Fruit fly (Drosophila melanogaster) whole organism, embryonic: ENCODE data around the gene chic.

ENCODE experiments used
- Atf6 ChIP-seq: fragments of 200-800 bp; sonication (Bioruptor generic); IDR thresholded peaks from 2 replicates; pipeline ENCODE4 v1.3.6; 2022; ENCODE audit warnings: missing biosample characterization, missing genetic modification characterization
- CG10366 ChIP-seq: fragments of 200-800 bp; sonication (Bioruptor generic); IDR thresholded peaks from 2 replicates; pipeline ENCODE4 v1.3.6; 2022; ENCODE audit warnings: missing biosample characterization, missing genetic modification characterization
- CG10543 ChIP-seq: fragments of 200-800 bp; sonication (Bioruptor generic); optimal IDR thresholded peaks from 3 replicates; lab custom pipeline; 2017; ENCODE audit warnings: missing biosample characterization, mild to moderate bottlenecking, missing genetic modification characterization, moderate library complexity
- CG11398 ChIP-seq: fragments of 200-800 bp; sonication (Bioruptor generic); optimal IDR thresholded peaks from 2 replicates; lab custom pipeline; 2016; ENCODE audit warnings: missing biosample characterization, missing genetic modification characterization
- CG1233 ChIP-seq: fragments of 200-800 bp; sonication (Bioruptor generic); optimal IDR thresholded peaks from 4 replicates; lab custom pipeline; 2018; ENCODE audit warnings: missing biosample characterization, mild to moderate bottlenecking, missing genetic modification characterization
- CG14710 ChIP-seq: fragments of 200-800 bp; sonication (Bioruptor generic); optimal IDR thresholded peaks from 3 replicates; lab custom pipeline; 2019; ENCODE audit warnings: missing biosample characterization, mild to moderate bottlenecking, missing genetic modification characterization, moderate library complexity
- CG15073 ChIP-seq: fragments of 200-800 bp; sonication (Bioruptor generic); optimal IDR thresholded peaks from 2 replicates; lab custom pipeline; 2016; ENCODE audit warnings: missing biosample characterization, missing genetic modification characterization
- CG16815 ChIP-seq: fragments of 200-800 bp; sonication (Bioruptor generic); optimal IDR thresholded peaks from 3 replicates; lab custom pipeline; 2017; ENCODE audit warnings: missing biosample characterization, mild to moderate bottlenecking, missing genetic modification characterization
- CG1832 ChIP-seq: fragments of 200-800 bp; sonication (Bioruptor generic); optimal IDR thresholded peaks from 2 replicates; lab custom pipeline; 2017; ENCODE audit warnings: missing biosample characterization, mild to moderate bottlenecking, missing genetic modification characterization, inconsistent platforms
- CG2199 ChIP-seq: fragments of 200-800 bp; sonication (Bioruptor generic); IDR thresholded peaks from 3 replicates; pipeline ENCODE4 v1.3.6; 2022; ENCODE audit warnings: missing biosample characterization, missing genetic modification characterization
- CG32767 ChIP-seq: fragments of 200-800 bp; sonication (Bioruptor generic); IDR thresholded peaks from 2 replicates; pipeline ENCODE4 v1.3.6; 2022; ENCODE audit warnings: missing biosample characterization, missing genetic modification characterization
- CG42726 ChIP-seq: fragments of 200-800 bp; sonication (Bioruptor generic); IDR thresholded peaks from 2 replicates; pipeline ENCODE4 v1.3.6; 2022; ENCODE audit warnings: missing biosample characterization, missing genetic modification characterization; ENCODE audit not compliant: partially characterized antibody
- CG4328 ChIP-seq: fragments of 200-800 bp; sonication (Bioruptor generic); optimal IDR thresholded peaks from 3 replicates; lab custom pipeline; 2017; ENCODE audit warnings: missing biosample characterization, missing genetic modification reagents, missing genetic modification characterization
- CG7357 ChIP-seq: fragments of 200-800 bp; sonication (Bioruptor generic); IDR thresholded peaks from 3 replicates; pipeline ENCODE4 v1.3.6; 2022; ENCODE audit warnings: missing biosample characterization, missing genetic modification characterization
- CG7987 ChIP-seq: fragments of 200-800 bp; sonication (Bioruptor generic); optimal IDR thresholded peaks from 2 replicates; lab custom pipeline; 2018; ENCODE audit warnings: missing biosample characterization, mild to moderate bottlenecking, missing genetic modification characterization, moderate library complexity
- Chrac-16 ChIP-seq: fragments of 200-800 bp; sonication (Bioruptor generic); optimal IDR thresholded peaks from 3 replicates; lab custom pipeline; 2016; ENCODE audit warnings: missing biosample characterization, missing genetic modification characterization
- D19A ChIP-seq: fragments of 200-800 bp; optimal IDR thresholded peaks from 3 replicates; lab custom pipeline; 2019; ENCODE audit warnings: missing biosample characterization, mild to moderate bottlenecking, missing genetic modification characterization, moderate library complexity
- Dbx ChIP-seq: fragments of 200-800 bp; sonication (Bioruptor generic); IDR thresholded peaks from 3 replicates; pipeline ENCODE4 v1.3.6; 2022; ENCODE audit warnings: missing biosample characterization, missing genetic modification characterization
- Ets65A ChIP-seq: fragments of 200-800 bp; sonication (Bioruptor generic); peaks from one replicate; lab custom pipeline; 2016; ENCODE audit warnings: missing biosample characterization, missing genetic modification characterization
- GATAe ChIP-seq: fragments of 200-800 bp; sonication (Bioruptor generic); conservative IDR thresholded peaks from 2 replicates; pipeline ENCODE4 v1.3.6; 2022; ENCODE audit warnings: missing biosample characterization, missing genetic modification characterization
- H2.0 ChIP-seq: fragments of 200-800 bp; sonication (Bioruptor generic); IDR thresholded peaks from 2 replicates; pipeline ENCODE4 v1.3.6; 2022; ENCODE audit warnings: missing biosample characterization, missing genetic modification characterization
- NC2β ChIP-seq: fragments of 200-800 bp; sonication (Bioruptor generic); optimal IDR thresholded peaks from 2 replicates; lab custom pipeline; 2016; ENCODE audit warnings: missing biosample characterization, missing genetic modification characterization
- Opbp ChIP-seq: fragments of 200-800 bp; sonication (Bioruptor generic); IDR thresholded peaks from 3 replicates; pipeline ENCODE4 v1.3.6; 2022; ENCODE audit warnings: missing biosample characterization, missing genetic modification characterization; ENCODE audit not compliant: partially characterized antibody
- Optix ChIP-seq: fragments of 200-800 bp; sonication (Bioruptor generic); IDR thresholded peaks from 3 replicates; pipeline ENCODE4 v1.3.6; 2022; ENCODE audit warnings: missing biosample characterization, missing genetic modification characterization
- Pdp1 ChIP-seq, 2 experiments: fragments of 200-800 bp; sonication (Bioruptor generic); optimal IDR thresholded peaks; 3 replicates each; lab custom pipeline; 2016; ENCODE audit warnings: missing biosample characterization in 2 of 2, missing genetic modification characterization in 2 of 2, mild to moderate bottlenecking in 1 of 2, moderate library complexity in 1 of 2
- Rfx ChIP-seq: fragments of 200-800 bp; sonication (Bioruptor generic); IDR thresholded peaks from 2 replicates; pipeline ENCODE4 v1.3.6; 2022; ENCODE audit warnings: missing biosample characterization, missing genetic modification characterization
- Side ChIP-seq: fragments of 200-800 bp; sonication (Bioruptor generic); optimal IDR thresholded peaks from 2 replicates; lab custom pipeline; 2016; ENCODE audit warnings: missing biosample characterization, missing genetic modification characterization
- ara ChIP-seq: fragments of 200-800 bp; sonication (Bioruptor generic); IDR thresholded peaks from 2 replicates; pipeline ENCODE4 v1.3.6; 2022; ENCODE audit warnings: missing biosample characterization, missing genetic modification characterization
- cas ChIP-seq: fragments of 200-800 bp; sonication (Bioruptor generic); IDR thresholded peaks from 2 replicates; pipeline ENCODE4 v1.3.6; 2022; ENCODE audit warnings: missing biosample characterization, missing genetic modification characterization
- chinmo ChIP-seq: fragments of 200-800 bp; sonication (Bioruptor generic); IDR thresholded peaks from 4 replicates; pipeline ENCODE4 v1.3.6; 2022; ENCODE audit warnings: missing biosample characterization, missing genetic modification characterization; ENCODE audit not compliant: partially characterized antibody
- ci ChIP-seq: fragments of 200-800 bp; sonication (Bioruptor generic); IDR thresholded peaks from 3 replicates; pipeline ENCODE4 v1.3.6; 2022; ENCODE audit warnings: missing biosample characterization, missing genetic modification characterization
- croc ChIP-seq: fragments of 200-800 bp; sonication (Bioruptor generic); conservative IDR thresholded peaks from 3 replicates; pipeline ENCODE4 v1.3.6; 2022; ENCODE audit warnings: missing biosample characterization, missing genetic modification characterization
- cwo ChIP-seq: fragments of 200-800 bp; sonication (Bioruptor generic); optimal IDR thresholded peaks from 3 replicates; lab custom pipeline; 2017; ENCODE audit warnings: missing biosample characterization, missing genetic modification characterization, mild to moderate bottlenecking, moderate library complexity, missing genetic modification reagents
- dpn ChIP-seq, 2 experiments: fragments of 200-800 bp; sonication (Bioruptor generic); optimal IDR thresholded peaks; 3 replicates each; lab custom pipeline; 2016; ENCODE audit warnings: missing biosample characterization in 2 of 2, missing genetic modification characterization in 2 of 2
- ems ChIP-seq: fragments of 200-800 bp; sonication (Bioruptor generic); optimal IDR thresholded peaks from 3 replicates; lab custom pipeline; 2016; ENCODE audit warnings: missing biosample characterization, missing genetic modification characterization
- exex ChIP-seq: fragments of 200-800 bp; sonication (Bioruptor generic); optimal IDR thresholded peaks from 4 replicates; lab custom pipeline; 2018; ENCODE audit warnings: missing biosample characterization, mild to moderate bottlenecking, missing genetic modification characterization, moderate library complexity
- fd3F ChIP-seq: fragments of 200-800 bp; sonication (Bioruptor generic); optimal IDR thresholded peaks from 2 replicates; lab custom pipeline; 2018; ENCODE audit warnings: missing biosample characterization, mild to moderate bottlenecking, missing genetic modification characterization, moderate library complexity
- ftz-f1 ChIP-seq: fragments of 200-800 bp; sonication (Bioruptor generic); optimal IDR thresholded peaks from 2 replicates; lab custom pipeline; 2016; ENCODE audit warnings: missing biosample characterization, missing genetic modification characterization
- grn ChIP-seq: fragments of 200-800 bp; sonication (Bioruptor generic); optimal IDR thresholded peaks from 3 replicates; lab custom pipeline; 2017; ENCODE audit warnings: missing biosample characterization, missing genetic modification characterization
- ham ChIP-seq: fragments of 200-800 bp; sonication (Bioruptor generic); IDR thresholded peaks from 2 replicates; pipeline ENCODE4 v1.3.6; 2022; ENCODE audit warnings: missing biosample characterization, missing genetic modification characterization
- inv ChIP-seq: fragments of 200-800 bp; sonication (Bioruptor generic); IDR thresholded peaks from 2 replicates; pipeline ENCODE4 v1.3.6; 2022; ENCODE audit warnings: missing biosample characterization, missing genetic modification characterization; ENCODE audit not compliant: partially characterized antibody
- maf-S ChIP-seq: fragments of 200-800 bp; sonication (Bioruptor generic); optimal IDR thresholded peaks from 2 replicates; lab custom pipeline; 2016; ENCODE audit warnings: missing biosample characterization, missing genetic modification characterization
- mirr ChIP-seq: fragments of 200-800 bp; sonication (Bioruptor generic); optimal IDR thresholded peaks from 3 replicates; lab custom pipeline; 2018; ENCODE audit warnings: missing biosample characterization, mild to moderate bottlenecking, missing genetic modification characterization
- peb ChIP-seq: fragments of 200-800 bp; sonication (Bioruptor generic); IDR thresholded peaks from 2 replicates; pipeline ENCODE4 v1.3.6; 2022; ENCODE audit warnings: missing biosample characterization, missing genetic modification characterization
- sens-2 ChIP-seq: fragments of 200-800 bp; sonication (Bioruptor generic); IDR thresholded peaks from 2 replicates; pipeline ENCODE4 v1.3.6; 2022; ENCODE audit warnings: missing biosample characterization, missing genetic modification characterization
- sr ChIP-seq: fragments of 200-800 bp; sonication (Bioruptor generic); IDR thresholded peaks from 3 replicates; pipeline ENCODE4 v1.3.6; 2022; ENCODE audit warnings: missing biosample characterization, missing genetic modification characterization
- sug ChIP-seq: fragments of 200-800 bp; optimal IDR thresholded peaks from 2 replicates; lab custom pipeline; 2019; ENCODE audit warnings: missing biosample characterization, mild to moderate bottlenecking, missing genetic modification characterization, moderate library complexity
- tap ChIP-seq: fragments of 200-800 bp; optimal IDR thresholded peaks from 3 replicates; lab custom pipeline; 2019; ENCODE audit warnings: missing biosample characterization, mild to moderate bottlenecking, missing genetic modification characterization, moderate library complexity
- usp ChIP-seq: fragments of >200 bp; optimal IDR thresholded peaks from 2 replicates; lab custom pipeline; 2017; ENCODE audit warnings: missing biosample characterization, missing genetic modification characterization

Gene chic

dm6 chr2L:5988115-5989092 is 7.6 kb upstream of the chic start:
- TF ChIP-seq CG7987 (no peak), Rfx (GFP tag; lab: Robert Waterston, UW) (no peak), fd3F (GFP tag; lab: Kevin White, UChicago) (no peak), inv (GFP tag; lab: Robert Waterston, UW) (no peak), cwo (GFP tag; lab: Kevin White, UChicago) (no peak), maf-S (GFP tag; lab: Kevin White, UChicago) (no peak), CG10543 (GFP tag; lab: Kevin White, UChicago) (no peak), Chrac-16 (GFP tag; lab: Kevin White, UChicago) (no peak), Ets65A (GFP tag; lab: Kevin White, UChicago) (peak; percentile 61), ftz-f1 (GFP tag; lab: Kevin White, UChicago) (no peak), CG7357 (no peak), Opbp (no peak), CG2199 (GFP tag; lab: Robert Waterston, UW) (peak; percentile 77; the same call in 1 of the 3 replicates), ems (GFP tag; lab: Kevin White, UChicago) (no peak), NC2β (no peak), peb (no peak), CG11398 (GFP tag; lab: Kevin White, UChicago) (no peak), ci (GFP tag; lab: Robert Waterston, UW) (0 out of 3 replicates have a peak, but pooled peaks have one; percentile 21), mirr (GFP tag; lab: Kevin White, UChicago) (peak; percentile 37), dpn (GFP tag; optimal IDR thresholded peaks at IDR 0.05; lab: Kevin White, UChicago) (no peak), croc (GFP tag; lab: Robert Waterston, UW) (no peak), cas (GFP tag; lab: Robert Waterston, UW) (no peak), Optix (GFP tag; lab: Robert Waterston, UW) (no peak), grn (peak; percentile 80), CG14710 (tag; lab: Kevin White, UChicago) (no peak), CG32767 (GFP tag; lab: Robert Waterston, UW) (no peak), usp (GFP tag; lab: Kevin White, UChicago) (no peak), CG42726 (GFP tag; lab: Robert Waterston, UW) (no peak), Side (GFP tag; lab: Kevin White, UChicago) (no peak), GATAe (GFP tag; lab: Robert Waterston, UW) (peak; percentile 64; the same call in 1 of the 2 replicates), CG10366 (GFP tag; lab: Robert Waterston, UW) (no peak), H2.0 (GFP tag; lab: Robert Waterston, UW) (no peak), Dbx (peak; percentile 16; the same call in 1 of the 3 replicates), CG1832 (no peak), ham (GFP tag; lab: Robert Waterston, UW) (no peak), CG16815 (GFP tag; lab: Kevin White, UChicago) (no peak), D19A (tag; lab: Kevin White, UChicago) (no peak), CG4328 (GFP tag; lab: Kevin White, UChicago) (no peak), sens-2 (GFP tag; lab: Robert Waterston, UW) (0 out of 2 replicates have a peak, but pooled peaks have one; percentile 37), chinmo (peak; percentile 53; the same call in 1 of the 4 replicates), sug (tag; lab: Kevin White, UChicago) (peak; percentile 40), Atf6 (no peak), sr (GFP tag; lab: Robert Waterston, UW) (no peak), ara (GFP tag; lab: Robert Waterston, UW) (0 out of 2 replicates have a peak, but pooled peaks have one; percentile 31), Pdp1 (GFP tag; optimal IDR thresholded peaks at IDR 0.05; lab: Kevin White, UChicago) (peak in 1 of 2 experiments; percentile 68), CG15073 (GFP tag; lab: Kevin White, UChicago) (no peak), exex (peak; percentile 78), tap (tag; lab: Kevin White, UChicago) (no peak), CG1233 (GFP tag; lab: Kevin White, UChicago) (no peak)
